3 worm cellular contexts compared by ENCODE assay signal in genomic region chrIII:1214121-1214673, ce11.
TF ChIP-seq lines count a peak whose summit lies in the region.

No protein-coding gene starts in this region.

TF ChIP-seq in whole organism, L4 larva, 104 proteins besides CTCF, POLR2A, EP300 and RAD21:
- TF ChIP-seq nhr-111 (GFP tag; optimal IDR thresholded peaks at IDR 0.05; lab: Kevin White, UChicago), result no peak
- TF ChIP-seq ceh-28 (tag; optimal IDR thresholded peaks at IDR 0.05; lab: Kevin White, UChicago), result no peak
- no peak for TF ChIP-seq madf-9 (GFP tag; conservative IDR thresholded peaks at IDR 0.05; lab: Robert Waterston, UW)
- TF ChIP-seq saeg-2 (GFP tag; IDR thresholded peaks at IDR 0.05; lab: Robert Waterston, UW), result 0 out of 2 replicates have a peak, but pooled peaks have one; percentile 10
- TF ChIP-seq lin-38 (GFP tag; IDR thresholded peaks at IDR 0.05; lab: Robert Waterston, UW), result peak; percentile 15; the same call in 1 of the 2 replicates
- no peak for TF ChIP-seq unc-130 (GFP tag; optimal IDR thresholded peaks at IDR 0.05; lab: Kevin White, UChicago)
- TF ChIP-seq daf-16 (GFP tag; optimal IDR thresholded peaks at IDR 0.05; lab: Kevin White, UChicago), result no peak
- no peak for TF ChIP-seq daf-16 (tag; optimal IDR thresholded peaks at IDR 0.05; lab: Kevin White, UChicago)
- peak; percentile 46; the same call in 1 of the 2 replicates for TF ChIP-seq Y48G9A.11 (GFP tag; IDR thresholded peaks at IDR 0.05; lab: Robert Waterston, UW)
- no peak for TF ChIP-seq dmd-9 (GFP tag; IDR thresholded peaks at IDR 0.05; lab: Robert Waterston, UW)
- no peak for TF ChIP-seq pha-4 (GFP tag; IDR thresholded peaks at IDR 0.05; lab: Robert Waterston, UW)
- no peak for TF ChIP-seq pha-4 (tag; optimal IDR thresholded peaks at IDR 0.05; lab: Kevin White, UChicago)
- TF ChIP-seq R02D3.7 (tag; optimal IDR thresholded peaks at IDR 0.05; lab: Kevin White, UChicago), result no peak
- peak; percentile 89 for TF ChIP-seq set-16 (GFP tag; IDR thresholded peaks at IDR 0.05; lab: Robert Waterston, UW)
- TF ChIP-seq vab-7 (GFP tag; IDR thresholded peaks at IDR 0.05; lab: Robert Waterston, UW), result no peak

TF ChIP-seq in whole organism, midembryonic, 9 proteins besides CTCF, POLR2A, EP300 and RAD21:
- 0 out of 2 replicates have a peak, but pooled peaks have one; percentile 43 for TF ChIP-seq klf-2 (GFP tag; conservative IDR thresholded peaks at IDR 0.05; lab: Robert Waterston, UW)
- no peak for TF ChIP-seq med-1 (GFP tag; optimal IDR thresholded peaks at IDR 0.05; lab: Kevin White, UChicago; ENCODE audit: insufficient read depth)

TF ChIP-seq in whole organism, young adult, 124 proteins besides CTCF, POLR2A, EP300 and RAD21:
- TF ChIP-seq F39B2.1 (GFP tag; IDR thresholded peaks at IDR 0.05; lab: Robert Waterston, UW) (no peak), egrh-3 (GFP tag; IDR thresholded peaks at IDR 0.05; lab: Robert Waterston, UW) (peak; percentile 56; the same call in 1 of the 2 replicates), gei-17 (GFP tag; optimal IDR thresholded peaks at IDR 0.05; lab: Kevin White, UChicago) (no peak), cebp-1 (GFP tag; IDR thresholded peaks at IDR 0.05; lab: Robert Waterston, UW) (peak; percentile 58; the same call in 1 of the 2 replicates), cebp-1 (tag; optimal IDR thresholded peaks at IDR 0.05; lab: Kevin White, UChicago) (no peak), F10E7.11 (tag; optimal IDR thresholded peaks at IDR 0.05; lab: Kevin White, UChicago) (no peak), nhr-27 (tag; optimal IDR thresholded peaks at IDR 0.05; lab: Kevin White, UChicago) (no peak), F55B11.4 (tag; optimal IDR thresholded peaks at IDR 0.05; lab: Kevin White, UChicago; ENCODE audit: borderline replicate concordance, insufficient read depth) (no peak), ztf-22 (GFP tag; optimal IDR thresholded peaks at IDR 0.05; lab: Kevin White, UChicago) (no peak), madf-10 (tag; optimal IDR thresholded peaks at IDR 0.05; lab: Kevin White, UChicago) (no peak), mes-4 (tag; optimal IDR thresholded peaks at IDR 0.05; lab: Kevin White, UChicago) (no peak), D2030.7 (GFP tag; IDR thresholded peaks at IDR 0.05; lab: Robert Waterston, UW) (peak; percentile 9; the same call in 1 of the 2 replicates), hmg-1.2 (GFP tag; IDR thresholded peaks at IDR 0.05; lab: Robert Waterston, UW) (peak; percentile 36), akir-1 (GFP tag; optimal IDR thresholded peaks at IDR 0.05; lab: Kevin White, UChicago) (no peak), ceh-40 (GFP tag; IDR thresholded peaks at IDR 0.05; lab: Robert Waterston, UW) (no peak), egl-18 (GFP tag; IDR thresholded peaks at IDR 0.05; lab: Robert Waterston, UW) (no peak), ztf-3 (GFP tag; optimal IDR thresholded peaks at IDR 0.05; lab: Kevin White, UChicago) (no peak), zfh-2 (GFP tag; conservative IDR thresholded peaks at IDR 0.05; lab: Robert Waterston, UW) (peak; percentile 90), him-1 (tag; optimal IDR thresholded peaks at IDR 0.05; lab: Kevin White, UChicago) (no peak), lin-40 (tag; optimal IDR thresholded peaks at IDR 0.05; lab: Kevin White, UChicago) (no peak), lin-26 (GFP tag; IDR thresholded peaks at IDR 0.05; lab: Robert Waterston, UW) (no peak), snpc-4 (GFP tag; optimal IDR thresholded peaks at IDR 0.05; lab: Kevin White, UChicago) (peak; percentile 1), snpc-4 (tag; optimal IDR thresholded peaks at IDR 0.05; lab: Kevin White, UChicago) (peak in 2 of 4 experiments; percentile 24 to 51), unc-130 (GFP tag; optimal IDR thresholded peaks at IDR 0.05; lab: Kevin White, UChicago) (no peak), lsl-1 (GFP tag; optimal IDR thresholded peaks at IDR 0.05; lab: Kevin White, UChicago) (peak; percentile 32), dpff-1 (tag; optimal IDR thresholded peaks at IDR 0.05; lab: Kevin White, UChicago) (no peak), mel-28 (tag; optimal IDR thresholded peaks at IDR 0.05; lab: Kevin White, UChicago; ENCODE audit: borderline replicate concordance) (no peak), snpc-1.1 (tag; optimal IDR thresholded peaks at IDR 0.05; lab: Kevin White, UChicago; ENCODE audit: insufficient read depth) (peak; percentile 58), ceh-58 (GFP tag; IDR thresholded peaks at IDR 0.05; lab: Robert Waterston, UW) (0 out of 2 replicates have a peak, but pooled peaks have one; percentile 10), ztf-26 (tag; optimal IDR thresholded peaks at IDR 0.05; lab: Kevin White, UChicago) (no peak), ceh-27 (GFP tag; optimal IDR thresholded peaks at IDR 0.05; lab: Kevin White, UChicago) (no peak)

Comparison
In these comparisons a context has a peak if more than half of its experiments do, and no peak if none do; other contexts are left out.
1. Of the 7 proteins assayed by ChIP-seq in both whole organism, young adult and whole organism, L4 larva: peak only in whole organism, young adult: snpc-4; only in whole organism, L4 larva: none; in both: none; in neither: 6.